Fruit fly (Drosophila melanogaster) whole organism, embryonic: Measurements from ENCODE around the gene Cpr76Bb.
A peak's percentile ranks its signal among the peaks of the same experiment; 100 is the strongest.

Source experiments
- Adf1 ChIP-seq: fragments of 200-800 bp; sonication (Bioruptor generic); IDR thresholded peaks from 2 replicates; pipeline ENCODE4 v1.3.6; 2022; ENCODE audit warnings: missing biosample characterization, missing genetic modification characterization
- B-H1 ChIP-seq: fragments of 200-800 bp; sonication (Bioruptor generic); IDR thresholded peaks from 3 replicates; pipeline ENCODE4 v1.3.6; 2022; ENCODE audit warnings: missing biosample characterization, missing genetic modification characterization
- CG10979 ChIP-seq: fragments of 200-800 bp; sonication (Bioruptor generic); optimal IDR thresholded peaks from 2 replicates; lab custom pipeline; 2018; ENCODE audit warnings: missing biosample characterization, mild to moderate bottlenecking, missing genetic modification characterization, moderate library complexity
- CG12769 ChIP-seq: fragments of 200-800 bp; sonication (Bioruptor generic); optimal IDR thresholded peaks from 2 replicates; lab custom pipeline; 2019; ENCODE audit warnings: missing biosample characterization, mild to moderate bottlenecking, missing genetic modification characterization, moderate library complexity
- CG1647 ChIP-seq: fragments of 200-800 bp; sonication (Bioruptor generic); optimal IDR thresholded peaks from 3 replicates; lab custom pipeline; 2016; ENCODE audit warnings: missing biosample characterization, missing genetic modification characterization
- CG1832 ChIP-seq: fragments of 200-800 bp; sonication (Bioruptor generic); optimal IDR thresholded peaks from 2 replicates; lab custom pipeline; 2017; ENCODE audit warnings: missing biosample characterization, mild to moderate bottlenecking, missing genetic modification characterization, inconsistent platforms
- CG18619 ChIP-seq: fragments of 200-800 bp; sonication (Bioruptor generic); optimal IDR thresholded peaks from 3 replicates; lab custom pipeline; 2017; ENCODE audit warnings: missing biosample characterization, mild to moderate bottlenecking, missing genetic modification characterization
- CG2199 ChIP-seq: fragments of 200-800 bp; sonication (Bioruptor generic); IDR thresholded peaks from 3 replicates; pipeline ENCODE4 v1.3.6; 2022; ENCODE audit warnings: missing biosample characterization, missing genetic modification characterization
- CG30020 ChIP-seq: fragments of 200-800 bp; optimal IDR thresholded peaks from 2 replicates; lab custom pipeline; 2019; ENCODE audit warnings: missing biosample characterization, mild to moderate bottlenecking, missing genetic modification characterization, moderate library complexity
- CG34422 ChIP-seq: fragments of 200-800 bp; sonication (Bioruptor generic); IDR thresholded peaks from 3 replicates; pipeline ENCODE4 v1.3.6; 2022; ENCODE audit warnings: missing biosample characterization, missing genetic modification characterization
- CG4617 ChIP-seq: fragments of 200-800 bp; sonication (Bioruptor generic); optimal IDR thresholded peaks from 3 replicates; lab custom pipeline; 2016; ENCODE audit warnings: missing biosample characterization, missing genetic modification characterization, borderline replicate concordance
- CG4707 ChIP-seq: fragments of 200-800 bp; sonication (Bioruptor generic); optimal IDR thresholded peaks from 2 replicates; lab custom pipeline; 2018; ENCODE audit warnings: missing biosample characterization, mild to moderate bottlenecking, missing genetic modification characterization, moderate library complexity
- CG5180 ChIP-seq: fragments of 200-800 bp; sonication (Bioruptor generic); optimal IDR thresholded peaks from 3 replicates; lab custom pipeline; 2017; ENCODE audit warnings: missing biosample characterization, missing genetic modification characterization, mild to moderate bottlenecking, moderate library complexity, missing genetic modification reagents
- CG6683 ChIP-seq: fragments of 200-800 bp; sonication (Bioruptor generic); optimal IDR thresholded peaks from 2 replicates; lab custom pipeline; 2017; ENCODE audit warnings: missing biosample characterization, mild to moderate bottlenecking, missing genetic modification characterization, missing genetic modification reagents
- CG6791 ChIP-seq: fragments of 200-800 bp; sonication (Bioruptor generic); IDR thresholded peaks from 3 replicates; pipeline ENCODE4 v1.3.6; 2022; ENCODE audit warnings: missing biosample characterization, missing genetic modification characterization; ENCODE audit not compliant: partially characterized antibody
- CG6854 ChIP-seq: fragments of 200-800 bp; sonication (Bioruptor generic); optimal IDR thresholded peaks from 3 replicates; lab custom pipeline; 2017; ENCODE audit warnings: missing biosample characterization, mild to moderate bottlenecking, missing genetic modification characterization
- CG7928 ChIP-seq: fragments of 200-800 bp; sonication (Bioruptor generic); optimal IDR thresholded peaks from 2 replicates; lab custom pipeline; 2017; ENCODE audit warnings: missing biosample characterization, mild to moderate bottlenecking, missing genetic modification characterization
- CG8290 ChIP-seq, 3 experiments: fragments of 200-800 bp; sonication (Bioruptor generic); optimal IDR thresholded peaks; 2 replicates each; lab custom pipeline; 2016 to 2019; ENCODE audit warnings: missing biosample characterization in 3 of 3, missing genetic modification characterization in 3 of 3, mild to moderate bottlenecking in 2 of 3, moderate library complexity in 1 of 3
- CoRest ChIP-seq: fragments of 200-800 bp; sonication (Bioruptor generic); optimal IDR thresholded peaks from 3 replicates; lab custom pipeline; 2018; ENCODE audit warnings: missing biosample characterization, mild to moderate bottlenecking, missing genetic modification characterization, moderate library complexity
- Dfd ChIP-seq, 2 experiments: fragments of >200 bp; optimal IDR thresholded peaks; 2 replicates each; lab custom pipeline; 2017; ENCODE audit warnings: missing biosample characterization in 2 of 2, missing genetic modification characterization in 2 of 2
- Dp ChIP-seq: fragments of 200-800 bp; sonication (Bioruptor generic); optimal IDR thresholded peaks from 2 replicates; lab custom pipeline; 2018; ENCODE audit warnings: missing biosample characterization, mild to moderate bottlenecking, missing genetic modification characterization, moderate library complexity
- Ets97D ChIP-seq: fragments of 200-800 bp; sonication (Bioruptor generic); optimal IDR thresholded peaks from 3 replicates; lab custom pipeline; 2016; ENCODE audit warnings: missing biosample characterization, missing genetic modification characterization
- Fer3 ChIP-seq: fragments of 200-800 bp; sonication (Bioruptor generic); optimal IDR thresholded peaks from 2 replicates; lab custom pipeline; 2018; ENCODE audit warnings: missing biosample characterization, mild to moderate bottlenecking, missing genetic modification characterization, moderate library complexity
- MESR4 ChIP-seq: fragments of 200-800 bp; sonication (Bioruptor generic); optimal IDR thresholded peaks from 2 replicates; lab custom pipeline; 2018; ENCODE audit warnings: missing biosample characterization, mild to moderate bottlenecking, missing genetic modification characterization, moderate library complexity
- Ravus ChIP-seq: fragments of 200-800 bp; sonication (Bioruptor generic); IDR thresholded peaks from 2 replicates; pipeline ENCODE4 v1.3.6; 2022; ENCODE audit warnings: missing biosample characterization, missing genetic modification characterization
- Sry-β ChIP-seq: fragments of 200-800 bp; sonication (Bioruptor generic); optimal IDR thresholded peaks from 2 replicates; lab custom pipeline; 2018; ENCODE audit warnings: missing biosample characterization, mild to moderate bottlenecking, missing genetic modification characterization, moderate library complexity
- Xbp1 ChIP-seq: fragments of 200-800 bp; sonication (Bioruptor generic); optimal IDR thresholded peaks from 3 replicates; lab custom pipeline; 2016; ENCODE audit warnings: missing biosample characterization, mild to moderate bottlenecking, missing genetic modification characterization
- aop ChIP-seq: fragments of 200-800 bp; sonication (Bioruptor generic); IDR thresholded peaks from 2 replicates; pipeline ENCODE4 v1.3.6; 2022; ENCODE audit warnings: missing biosample characterization, missing genetic modification characterization
- bowl ChIP-seq: fragments of 200-800 bp; sonication (Bioruptor generic); IDR thresholded peaks from 2 replicates; pipeline ENCODE4 v1.3.6; 2022; ENCODE audit warnings: missing biosample characterization, missing genetic modification characterization
- cato ChIP-seq: fragments of 200-800 bp; sonication (Bioruptor generic); optimal IDR thresholded peaks from 2 replicates; lab custom pipeline; 2016; ENCODE audit warnings: missing biosample characterization, missing genetic modification characterization, borderline replicate concordance
- chinmo ChIP-seq: fragments of 200-800 bp; sonication (Bioruptor generic); IDR thresholded peaks from 4 replicates; pipeline ENCODE4 v1.3.6; 2022; ENCODE audit warnings: missing biosample characterization, missing genetic modification characterization; ENCODE audit not compliant: partially characterized antibody
- disco-r ChIP-seq: fragments of 200-800 bp; sonication (Bioruptor generic); optimal IDR thresholded peaks from 2 replicates; lab custom pipeline; 2016; ENCODE audit warnings: missing biosample characterization, missing genetic modification characterization
- dmrt11E ChIP-seq: fragments of 200-800 bp; sonication (Bioruptor generic); optimal IDR thresholded peaks from 3 replicates; lab custom pipeline; 2018; ENCODE audit warnings: missing biosample characterization, mild to moderate bottlenecking, missing genetic modification characterization, moderate library complexity
- dysf ChIP-seq: fragments of 200-800 bp; sonication (Bioruptor generic); IDR thresholded peaks from 3 replicates; pipeline ENCODE4 v1.3.6; 2022; ENCODE audit warnings: missing biosample characterization, missing genetic modification characterization
- esg ChIP-seq: fragments of 200-800 bp; sonication (Bioruptor generic); conservative IDR thresholded peaks from 2 replicates; pipeline ENCODE4 v1.3.6; 2022; ENCODE audit warnings: missing biosample characterization, missing genetic modification characterization
- gcm2 ChIP-seq: fragments of 200-800 bp; sonication (Bioruptor generic); optimal IDR thresholded peaks from 2 replicates; lab custom pipeline; 2016; ENCODE audit warnings: missing biosample characterization, missing genetic modification characterization
- kay ChIP-seq: fragments of 200-800 bp; sonication (Bioruptor generic); optimal IDR thresholded peaks from 2 replicates; lab custom pipeline; 2016; ENCODE audit warnings: missing biosample characterization, missing genetic modification characterization
- kni ChIP-seq: fragments of 200-800 bp; sonication (Bioruptor generic); optimal IDR thresholded peaks from 3 replicates; lab custom pipeline; 2017; ENCODE audit warnings: mild to moderate bottlenecking, missing biosample characterization, missing genetic modification reagents, missing genetic modification characterization
- maf-S ChIP-seq: fragments of 200-800 bp; sonication (Bioruptor generic); optimal IDR thresholded peaks from 2 replicates; lab custom pipeline; 2016; ENCODE audit warnings: missing biosample characterization, missing genetic modification characterization
- nau ChIP-seq: fragments of 200-800 bp; sonication (Bioruptor generic); optimal IDR thresholded peaks from 3 replicates; lab custom pipeline; 2017; ENCODE audit warnings: missing biosample characterization, mild to moderate bottlenecking, missing genetic modification characterization, missing genetic modification reagents
- org-1 ChIP-seq: fragments of 200-800 bp; sonication (Bioruptor generic); optimal IDR thresholded peaks from 2 replicates; lab custom pipeline; 2017; ENCODE audit warnings: missing biosample characterization, missing genetic modification characterization
- peb ChIP-seq: fragments of 200-800 bp; sonication (Bioruptor generic); IDR thresholded peaks from 2 replicates; pipeline ENCODE4 v1.3.6; 2022; ENCODE audit warnings: missing biosample characterization, missing genetic modification characterization
- pfk ChIP-seq: fragments of 200-800 bp; sonication (Bioruptor generic); optimal IDR thresholded peaks from 2 replicates; lab custom pipeline; 2018; ENCODE audit warnings: missing biosample characterization, mild to moderate bottlenecking, missing genetic modification characterization, moderate library complexity
- pho ChIP-seq: fragments of 200-800 bp; sonication (Bioruptor generic); optimal IDR thresholded peaks from 2 replicates; lab custom pipeline; 2016; ENCODE audit warnings: missing biosample characterization, missing genetic modification characterization
- pros ChIP-seq: fragments of 200-800 bp; sonication (Bioruptor generic); optimal IDR thresholded peaks from 3 replicates; lab custom pipeline; 2019; ENCODE audit warnings: missing biosample characterization, mild to moderate bottlenecking, missing genetic modification characterization, moderate library complexity
- rib ChIP-seq: fragments of 200-800 bp; sonication (Bioruptor generic); IDR thresholded peaks from 2 replicates; pipeline ENCODE4 v1.3.6; 2022; ENCODE audit warnings: missing biosample characterization, missing genetic modification characterization
- row ChIP-seq: fragments of 200-800 bp; sonication (Bioruptor generic); IDR thresholded peaks from 3 replicates; pipeline ENCODE4 v1.3.6; 2022; ENCODE audit warnings: missing biosample characterization, missing genetic modification characterization
- sc ChIP-seq, 3 experiments: fragments of >200 bp in 2 of 3; fragments of 200-800 bp in 1 of 3; sonication (Bioruptor generic) in 1 of 3; optimal IDR thresholded peaks; 2 replicates in 2 of 3; 3 replicates in 1 of 3; lab custom pipeline; 2017; ENCODE audit warnings: mild to moderate bottlenecking in 1 of 3, missing biosample characterization in 1 of 3, missing genetic modification characterization in 1 of 3, missing genetic modification reagents in 1 of 3
- zfh1 ChIP-seq: fragments of 200-800 bp; sonication (Bioruptor generic); IDR thresholded peaks from 3 replicates; pipeline ENCODE4 v1.3.6; 2022; ENCODE audit warnings: missing biosample characterization, missing genetic modification characterization

The Cpr76Bb gene

dm6 chr3L:19516547-19516946 is 2.9 kb upstream of the Cpr76Bb start (continued):
- TF ChIP-seq disco-r (GFP tag; lab: Kevin White, UChicago) (peak; percentile 93), CG10979 (tag; lab: Kevin White, UChicago) (no peak), MESR4 (GFP tag; lab: Kevin White, UChicago) (no peak), aop (GFP tag; lab: Robert Waterston, UW) (peak; percentile 60; the same call in 1 of the 2 replicates), Xbp1 (GFP tag; lab: Kevin White, UChicago) (peak; percentile 90), pfk (GFP tag; lab: Kevin White, UChicago) (peak; percentile 62), Sry-β (GFP tag; lab: Kevin White, UChicago) (peak; percentile 51), CG34422 (GFP tag; lab: Robert Waterston, UW) (peak; percentile 94), CG2199 (peak; percentile 98), zfh1 (GFP tag; lab: Robert Waterston, UW) (peak; percentile 96), cato (GFP tag; lab: Kevin White, UChicago) (peak; percentile 81), row (no peak; the same call in 1 of the 3 replicates), Fer3 (tag; lab: Kevin White, UChicago) (peak; percentile 89), CG6683 (GFP tag; lab: Kevin White, UChicago) (no peak), CG30020 (tag; lab: Kevin White, UChicago) (peak; percentile 4), CG1832 (GFP tag; lab: Kevin White, UChicago) (no peak), Ets97D (GFP tag; lab: Kevin White, UChicago) (peak; percentile 100), CoRest (peak; percentile 83), dysf (GFP tag; lab: Robert Waterston, UW) (peak; percentile 92), CG4707 (peak; percentile 48), esg (peak; percentile 47), gcm2 (GFP tag; lab: Kevin White, UChicago) (peak; percentile 51), B-H1 (GFP tag; lab: Robert Waterston, UW) (peak; percentile 84), kni (GFP tag; lab: Kevin White, UChicago) (peak; percentile 75), bowl (GFP tag; lab: Robert Waterston, UW) (peak; percentile 61; the same call in 1 of the 2 replicates), Ravus (GFP tag; lab: Robert Waterston, UW) (peak; percentile 27; the same call in 1 of the 2 replicates), CG8290 (GFP tag; optimal IDR thresholded peaks at IDR 0.05; lab: Kevin White, UChicago) (peak; percentile 95), CG8290 (tag; optimal IDR thresholded peaks at IDR 0.05; lab: Kevin White, UChicago) (peak; percentile 57 to 89), rib (no peak; the same call in 1 of the 2 replicates), CG7928 (peak; percentile 49), sc (optimal IDR thresholded peaks at IDR 0.05; lab: Kevin White, UChicago) (no peak), sc (GFP tag; optimal IDR thresholded peaks at IDR 0.05; lab: Kevin White, UChicago) (peak; percentile 46), CG6854 (GFP tag; lab: Kevin White, UChicago) (peak; percentile 61), kay (GFP tag; lab: Kevin White, UChicago) (peak; percentile 74), CG6791 (GFP tag; lab: Robert Waterston, UW) (peak; percentile 75), Adf1 (peak; percentile 41; the same call in 1 of the 2 replicates), nau (GFP tag; lab: Kevin White, UChicago) (peak; percentile 52), CG12769 (tag; lab: Kevin White, UChicago) (peak; percentile 68), pho (GFP tag; lab: Kevin White, UChicago) (peak; percentile 75), chinmo (GFP tag; lab: Robert Waterston, UW) (no peak), dmrt11E (peak; percentile 79), pros (GFP tag; lab: Kevin White, UChicago) (no peak), maf-S (GFP tag; lab: Kevin White, UChicago) (peak; percentile 92), CG18619 (GFP tag; lab: Kevin White, UChicago) (peak; percentile 87), Dfd (GFP tag; optimal IDR thresholded peaks at IDR 0.05; lab: Kevin White, UChicago) (peak in 1 of 2 experiments; percentile 17), CG1647 (GFP tag; lab: Kevin White, UChicago) (peak; percentile 90), org-1 (GFP tag; lab: Kevin White, UChicago) (peak; percentile 76), CG5180 (GFP tag; lab: Kevin White, UChicago) (peak; percentile 67), Dp (GFP tag; lab: Kevin White, UChicago) (no peak), CG4617 (GFP tag; lab: Kevin White, UChicago) (peak; percentile 33), peb (GFP tag; lab: Robert Waterston, UW) (peak; percentile 78)
